Worm (Caenorhabditis elegans) whole organism, young adult: ENCODE results near the gene T22D1.1.

Experiments used
- dpff-1 ChIP-seq: sonication (generic microtip); optimal IDR thresholded peaks from 2 replicates; lab custom pipeline; 2017; ENCODE audit warnings: mild to moderate bottlenecking, missing genetic modification characterization, missing compliant biosample characterization
- ets-4 ChIP-seq: fragments of 200-800 bp; sonication (Bioruptor generic); optimal IDR thresholded peaks from 2 replicates; lab custom pipeline; 2018; ENCODE audit warnings: mild to moderate bottlenecking, missing genetic modification characterization, missing compliant biosample characterization
- pha-4 ChIP-seq: fragments of 150-350 bp; sonication (generic microtip); optimal IDR thresholded peaks from 2 replicates; lab custom pipeline; 2014; ENCODE audit warnings: missing biosample characterization, missing genetic modification reagents, missing genetic modification characterization

DNA sequence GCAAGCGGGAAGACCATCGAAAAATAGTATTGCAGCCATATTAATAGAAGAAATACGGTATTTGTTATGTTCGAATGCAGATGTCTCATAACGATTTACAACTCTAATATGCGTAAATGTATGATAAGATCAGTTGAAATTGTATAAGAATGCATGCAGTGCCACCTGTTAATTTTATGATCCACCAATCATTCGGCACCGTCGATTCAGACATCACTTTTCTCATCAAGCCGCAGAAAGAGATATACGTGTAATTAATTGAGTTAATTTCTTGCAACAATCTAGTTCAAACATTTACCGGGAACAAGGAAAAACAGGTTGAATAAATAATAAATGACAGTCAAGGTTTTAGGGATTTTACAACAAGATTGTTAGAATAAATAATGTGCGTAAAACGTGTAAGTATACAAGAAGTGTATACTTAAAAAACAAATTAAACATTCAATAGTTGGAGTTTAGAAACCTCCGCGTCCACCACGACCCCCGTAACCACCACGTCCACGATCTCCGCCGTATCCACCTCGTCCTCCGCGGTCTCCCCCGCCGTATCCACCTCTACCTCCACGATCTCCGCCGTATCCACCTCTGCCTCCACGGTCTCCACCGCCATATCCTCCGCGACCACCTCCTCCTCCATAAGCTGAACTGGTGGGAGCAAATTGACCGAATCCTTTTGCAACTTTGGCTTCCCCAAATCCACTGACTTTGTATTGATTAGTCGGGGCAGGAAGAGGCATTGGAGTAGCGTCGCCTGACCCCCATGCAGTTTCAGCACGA is 51.2 kb downstream of the T22D1.1 start:
- TF ChIP-seq ets-4 (no peak), pha-4 (tag; lab: Kevin White, UChicago) (no peak), dpff-1 (no peak)
